Fruit fly (Drosophila melanogaster): ENCODE results near the gene CG6013.

The CG6013 gene

DNA sequence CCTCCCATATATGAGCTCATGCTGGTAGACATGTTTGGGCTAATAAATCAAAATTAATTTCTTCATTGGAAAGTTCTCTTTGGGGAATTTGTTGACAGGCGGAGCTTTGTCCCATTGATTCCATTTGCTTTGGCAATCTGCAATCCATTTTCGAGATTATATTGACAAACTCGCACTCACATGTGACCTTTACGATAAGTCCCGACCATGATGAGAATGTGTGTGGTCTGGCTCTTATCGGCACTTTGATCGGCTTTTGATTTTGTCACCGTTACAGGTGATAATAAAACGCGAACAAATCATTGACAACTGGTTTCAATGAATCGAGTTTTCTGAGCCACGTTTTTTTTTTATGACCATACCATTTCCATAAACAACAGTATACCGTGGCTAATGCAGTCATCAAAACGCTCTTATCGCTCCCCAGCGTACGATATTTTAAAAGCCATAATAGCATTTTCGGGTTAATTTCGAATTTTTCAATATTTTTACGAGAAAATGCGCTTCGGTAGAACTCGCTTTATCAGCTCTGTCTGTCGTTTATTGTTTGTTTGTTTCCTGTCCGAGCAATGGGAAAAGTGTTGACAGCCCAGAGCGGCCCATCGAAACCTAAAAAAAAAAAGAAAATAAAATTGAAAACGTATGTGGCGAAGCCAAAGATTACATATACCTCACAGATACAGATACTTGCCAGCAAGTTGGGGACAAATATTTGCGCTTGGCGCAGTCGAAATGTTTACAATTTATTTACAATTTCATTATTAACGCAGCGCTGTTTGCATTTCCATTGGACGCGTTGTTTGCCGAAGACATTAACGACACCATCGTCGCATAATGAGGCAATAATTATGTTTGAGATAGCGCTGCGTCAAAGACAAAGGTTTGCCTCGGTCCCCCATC lies 33.7 kb upstream of the CG6013 start (continued):
- peak; percentile 20 for TF ChIP-seq CG15073 (GFP tag; optimal IDR thresholded peaks at IDR 0.05)
- peak; percentile 84; the same call in 2 of the 3 replicates for TF ChIP-seq CG2199 (GFP tag; IDR thresholded peaks at IDR 0.05)
- TF ChIP-seq lmd (GFP tag; IDR thresholded peaks at IDR 0.05) = no peak
- TF ChIP-seq CG31365 (tag; optimal IDR thresholded peaks at IDR 0.05) = peak; percentile 58
- TF ChIP-seq Nf-YB (GFP tag; optimal IDR thresholded peaks at IDR 0.05) = peak; percentile 76
- TF ChIP-seq Med (GFP tag) = peak; percentile 79
- no peak for TF ChIP-seq CkIIα-i1 (GFP tag; IDR thresholded peaks at IDR 0.05)
- no peak for TF ChIP-seq fru (optimal IDR thresholded peaks at IDR 0.05)
- TF ChIP-seq Sox102F (GFP tag; optimal IDR thresholded peaks at IDR 0.05) = peak; percentile 78
- TF ChIP-seq kah (GFP tag; optimal IDR thresholded peaks at IDR 0.05) = peak; percentile 50
- peak; percentile 14; the same call in 1 of the 2 replicates for TF ChIP-seq vvl (GFP tag; IDR thresholded peaks at IDR 0.05)
- no peak for TF ChIP-seq CG34376 (GFP tag; optimal IDR thresholded peaks at IDR 0.05)
- TF ChIP-seq mirr (GFP tag; optimal IDR thresholded peaks at IDR 0.05) = no peak
- no peak for TF ChIP-seq CG7963 (GFP tag; IDR thresholded peaks at IDR 0.05; ENCODE audit: partially characterized antibody)
- peak; percentile 8 for TF ChIP-seq tx (GFP tag; optimal IDR thresholded peaks at IDR 0.05)
- peak in 1 of 2 experiments; percentile 38 for TF ChIP-seq Pdp1 (GFP tag; optimal IDR thresholded peaks at IDR 0.05)
- TF ChIP-seq CG4730 (GFP tag; IDR thresholded peaks at IDR 0.05) = no peak
- TF ChIP-seq NfI (GFP tag; optimal IDR thresholded peaks at IDR 0.05) = peak; percentile 55
- TF ChIP-seq CG34422 (GFP tag; IDR thresholded peaks at IDR 0.05) = no peak
- no peak for TF ChIP-seq Hmr (GFP tag; optimal IDR thresholded peaks at IDR 0.05)
- no peak for TF ChIP-seq crol (GFP tag; IDR thresholded peaks at IDR 0.05)
- TF ChIP-seq Mrtf (GFP tag; IDR thresholded peaks at IDR 0.05) = no peak
- no peak for TF ChIP-seq gfzf (GFP tag; optimal IDR thresholded peaks at IDR 0.05)
- TF ChIP-seq pb (GFP tag; optimal IDR thresholded peaks at IDR 0.05) = no peak
- no peak for TF ChIP-seq hth (optimal IDR thresholded peaks at IDR 0.05)
- TF ChIP-seq CG12659 (GFP tag; optimal IDR thresholded peaks at IDR 0.05) = peak; percentile 63
- TF ChIP-seq CG12155 (GFP tag; optimal IDR thresholded peaks at IDR 0.05) = no peak
- TF ChIP-seq HmgD (GFP tag; optimal IDR thresholded peaks at IDR 0.05) = no peak
- peak; percentile 53 for TF ChIP-seq CG3163 (GFP tag; optimal IDR thresholded peaks at IDR 0.05)
- peak; percentile 77 for TF ChIP-seq gem (tag; optimal IDR thresholded peaks at IDR 0.05)
- no peak for TF ChIP-seq CG2129 (GFP tag; IDR thresholded peaks at IDR 0.05; ENCODE audit: partially characterized antibody)
- no peak for TF ChIP-seq GATAe (GFP tag; conservative IDR thresholded peaks at IDR 0.05)
- no peak for TF ChIP-seq CG34224 (GFP tag; IDR thresholded peaks at IDR 0.05; ENCODE audit: partially characterized antibody)
- no peak for TF ChIP-seq toy (GFP tag; IDR thresholded peaks at IDR 0.05)
- TF ChIP-seq lov (optimal IDR thresholded peaks at IDR 0.05) = no peak
- peak; percentile 81; the same call in 2 of the 3 replicates for TF ChIP-seq lov (GFP tag; IDR thresholded peaks at IDR 0.05)
- peak; percentile 25 for TF ChIP-seq CG18764 (GFP tag; optimal IDR thresholded peaks at IDR 0.05)
- no peak for TF ChIP-seq slbo (GFP tag; IDR thresholded peaks at IDR 0.05)
- TF ChIP-seq Optix (GFP tag; IDR thresholded peaks at IDR 0.05) = peak; percentile 74; the same call in 2 of the 3 replicates
- no peak for TF ChIP-seq br (optimal IDR thresholded peaks at IDR 0.05)
- TF ChIP-seq CG16815 (GFP tag; optimal IDR thresholded peaks at IDR 0.05) = no peak
- peak; percentile 82 for TF ChIP-seq CG8388 (GFP tag; optimal IDR thresholded peaks at IDR 0.05)
- peak; percentile 78 for TF ChIP-seq unpg (GFP tag; optimal IDR thresholded peaks at IDR 0.05)
- no peak for TF ChIP-seq CG30403 (GFP tag; optimal IDR thresholded peaks at IDR 0.05)
- peak; percentile 50 for TF ChIP-seq bcd (GFP tag; optimal IDR thresholded peaks at IDR 0.05)
- no peak for TF ChIP-seq Dip3 (GFP tag; optimal IDR thresholded peaks at IDR 0.05)
- TF ChIP-seq CG2712 (tag; optimal IDR thresholded peaks at IDR 0.05) = peak; percentile 39
- TF ChIP-seq CG10654 (GFP tag; optimal IDR thresholded peaks at IDR 0.05) = no peak
- no peak for TF ChIP-seq Neu2 (GFP tag; optimal IDR thresholded peaks at IDR 0.05; ENCODE audit: borderline replicate concordance)
- no peak for TF ChIP-seq Jarid2 (GFP tag; optimal IDR thresholded peaks at IDR 0.05)

Data from whole organism, embryonic.